Worm (Caenorhabditis elegans) whole organism, L1 larva: ENCODE results near the gene F58B4.3.

ENCODE experiments used
- C04F5.9 ChIP-seq: sonication (generic microtip); optimal IDR thresholded peaks from 2 replicates; lab custom pipeline; 2016; ENCODE audit warnings: missing genetic modification characterization, missing compliant biosample characterization
- C16A3.4 ChIP-seq: fragments of 150-350 bp; optimal IDR thresholded peaks from 2 replicates; lab custom pipeline; 2014; ENCODE audit warnings: missing biosample characterization, missing genetic modification characterization
- F16B12.6 ChIP-seq: fragments of 150-350 bp; optimal IDR thresholded peaks from 2 replicates; lab custom pipeline; 2014; ENCODE audit warnings: missing biosample characterization, missing genetic modification characterization
- alr-1 ChIP-seq: fragments of 200-800 bp; sonication (Bioruptor generic); optimal IDR thresholded peaks from 2 replicates; lab custom pipeline; 2018; ENCODE audit warnings: borderline replicate concordance, mild to moderate bottlenecking, missing genetic modification characterization, missing compliant biosample characterization
- ama-1 ChIP-seq: fragments of 150-350 bp; optimal IDR thresholded peaks from 2 replicates; lab custom pipeline; 2014
- ceh-88 ChIP-seq: fragments of 200-800 bp; sonication (Bioruptor generic); IDR thresholded peaks from 2 replicates; pipeline ENCODE4 v1.3.6; 2022; ENCODE audit warnings: missing genetic modification characterization, missing compliant biosample characterization
- dpl-1 ChIP-seq, 3 experiments: fragments of 150-350 bp in 2 of 3; sonication (generic microtip) in 1 of 3; optimal IDR thresholded peaks; 2 replicates each; lab custom pipeline; 2014 to 2017; ENCODE audit warnings: missing biosample characterization in 3 of 3, missing genetic modification characterization in 3 of 3, missing genetic modification reagents in 3 of 3
- efl-1 ChIP-seq, 4 experiments: fragments of 150-350 bp; optimal IDR thresholded peaks in 3 of 4; peaks in 1 of 4; 1 replicate in 1 of 4; 2 replicates in 3 of 4; lab custom pipeline; 2014; ENCODE audit warnings: missing biosample characterization in 2 of 4, missing genetic modification characterization in 2 of 4, missing genetic modification reagents in 2 of 4
- efl-3 ChIP-seq: fragments of 200-800 bp; sonication (Bioruptor generic); optimal IDR thresholded peaks from 2 replicates; lab custom pipeline; 2018; ENCODE audit warnings: mild to moderate bottlenecking, missing genetic modification characterization, missing compliant biosample characterization
- egl-13 ChIP-seq: sonication (generic microtip); optimal IDR thresholded peaks from 2 replicates; lab custom pipeline; 2016; ENCODE audit warnings: missing genotype, missing genetic modification reagents, missing genetic modification characterization, missing compliant biosample characterization
- elt-2 ChIP-seq: sonication (generic microtip); optimal IDR thresholded peaks from 2 replicates; lab custom pipeline; 2016; ENCODE audit warnings: missing genetic modification characterization, mild to moderate bottlenecking, inconsistent platforms, missing compliant biosample characterization, missing genetic modification reagents
- ets-5 ChIP-seq: fragments of 200-800 bp; sonication (Bioruptor generic); IDR thresholded peaks from 2 replicates; pipeline ENCODE4 v1.3.6; 2022; ENCODE audit warnings: missing genetic modification characterization, missing compliant biosample characterization
- fkh-10 ChIP-seq: sonication (generic microtip); optimal IDR thresholded peaks from 2 replicates; lab custom pipeline; 2017; ENCODE audit warnings: missing biosample characterization, missing genetic modification reagents, missing genetic modification characterization
- fkh-8 ChIP-seq: sonication (generic microtip); optimal IDR thresholded peaks from 2 replicates; lab custom pipeline; 2016; ENCODE audit warnings: mild to moderate bottlenecking, missing genetic modification characterization, missing compliant biosample characterization
- fos-1 ChIP-seq: fragments of 150-350 bp; optimal IDR thresholded peaks from 2 replicates; lab custom pipeline; 2014; ENCODE audit warnings: missing biosample characterization, missing genetic modification characterization
- jun-1 ChIP-seq: fragments of 150-350 bp; optimal IDR thresholded peaks from 2 replicates; lab custom pipeline; 2014; ENCODE audit warnings: missing biosample characterization, missing genetic modification reagents, missing genetic modification characterization
- lin-13 ChIP-seq: fragments of 150-350 bp; optimal IDR thresholded peaks from 2 replicates; lab custom pipeline; 2014; ENCODE audit warnings: missing biosample characterization, missing genetic modification reagents, missing genetic modification characterization
- lin-14 ChIP-seq: fragments of 200-800 bp; sonication (Bioruptor generic); optimal IDR thresholded peaks from 2 replicates; lab custom pipeline; 2018; ENCODE audit warnings: mild to moderate bottlenecking, missing genetic modification characterization, moderate library complexity, missing compliant biosample characterization
- lin-15B ChIP-seq: fragments of 150-350 bp; sonication (generic microtip); optimal IDR thresholded peaks from 3 replicates; lab custom pipeline; 2014; ENCODE audit warnings: missing biosample characterization, missing genetic modification characterization
- lin-35 ChIP-seq, 2 experiments: fragments of 150-350 bp; optimal IDR thresholded peaks; 2 replicates each; lab custom pipeline; 2014; ENCODE audit warnings: missing biosample characterization in 2 of 2, missing genetic modification characterization in 2 of 2, missing genetic modification reagents in 2 of 2
- lin-39 ChIP-seq: fragments of 150-350 bp; optimal IDR thresholded peaks from 2 replicates; lab custom pipeline; 2014; ENCODE audit warnings: missing biosample characterization, missing genetic modification reagents, missing genetic modification characterization
- nhr-11 ChIP-seq: fragments of 150-350 bp; optimal IDR thresholded peaks from 2 replicates; lab custom pipeline; 2014; ENCODE audit warnings: missing biosample characterization, missing genetic modification characterization
- nhr-19 ChIP-seq: fragments of 200-800 bp; sonication (Bioruptor generic); conservative IDR thresholded peaks from 2 replicates; pipeline ENCODE4 v1.3.6; 2022; ENCODE audit warnings: missing genetic modification characterization, missing compliant biosample characterization
- nhr-20 ChIP-seq: sonication (generic microtip); optimal IDR thresholded peaks from 2 replicates; lab custom pipeline; 2016; ENCODE audit warnings: mild to moderate bottlenecking, missing genetic modification characterization, missing compliant biosample characterization
- nhr-28 ChIP-seq: fragments of 150-350 bp; optimal IDR thresholded peaks from 2 replicates; lab custom pipeline; 2014; ENCODE audit warnings: missing biosample characterization, missing genetic modification characterization
- nhr-47 ChIP-seq: sonication (generic microtip); optimal IDR thresholded peaks from 2 replicates; lab custom pipeline; 2016; ENCODE audit warnings: mild to moderate bottlenecking, missing genetic modification characterization, moderate library complexity, missing compliant biosample characterization
- nhr-77 ChIP-seq: fragments of 150-350 bp; optimal IDR thresholded peaks from 2 replicates; lab custom pipeline; 2014; ENCODE audit warnings: missing biosample characterization, missing genetic modification characterization
- nhr-84 ChIP-seq: sonication (generic microtip); optimal IDR thresholded peaks from 2 replicates; lab custom pipeline; 2017; ENCODE audit warnings: missing biosample characterization, missing genetic modification characterization
- nhr-85 ChIP-seq: sonication (generic microtip); peaks from one replicate; lab custom pipeline; 2016; ENCODE audit warnings: missing genetic modification characterization, inconsistent platforms, missing compliant biosample characterization
- pag-3 ChIP-seq: sonication (generic microtip); optimal IDR thresholded peaks from 2 replicates; lab custom pipeline; 2017; ENCODE audit warnings: missing genetic modification characterization, mild to moderate bottlenecking, missing compliant biosample characterization, antibody characterized with exemption, borderline replicate concordance; ENCODE audit not compliant: insufficient read depth
- pax-3 ChIP-seq: fragments of 200-800 bp; sonication (Bioruptor generic); optimal IDR thresholded peaks from 2 replicates; lab custom pipeline; 2018; ENCODE audit warnings: mild to moderate bottlenecking, missing genetic modification characterization, moderate library complexity, missing compliant biosample characterization
- pqm-1 ChIP-seq: sonication (generic microtip); optimal IDR thresholded peaks from 3 replicates; lab custom pipeline; 2017; ENCODE audit warnings: missing biosample characterization, missing genetic modification characterization
- skn-1 ChIP-seq: fragments of 150-350 bp; optimal IDR thresholded peaks from 2 replicates; lab custom pipeline; 2014; ENCODE audit warnings: missing biosample characterization, missing genetic modification characterization
- snpc-4 ChIP-seq: fragments of 150-350 bp; optimal IDR thresholded peaks from 2 replicates; lab custom pipeline; 2014; ENCODE audit warnings: missing biosample characterization, missing genetic modification characterization
- sox-4 ChIP-seq: sonication (generic microtip); optimal IDR thresholded peaks from 2 replicates; lab custom pipeline; 2016; ENCODE audit warnings: missing genetic modification characterization, missing compliant biosample characterization
- sptf-1 ChIP-seq: fragments of 150-350 bp; optimal IDR thresholded peaks from 2 replicates; lab custom pipeline; 2014; ENCODE audit warnings: missing biosample characterization, missing genetic modification characterization
- swsn-7 ChIP-seq: sonication (generic microtip); optimal IDR thresholded peaks from 2 replicates; lab custom pipeline; 2016; ENCODE audit warnings: missing genetic modification characterization, missing compliant biosample characterization
- unc-30 ChIP-seq: sonication (generic microtip); optimal IDR thresholded peaks from 2 replicates; lab custom pipeline; 2017; ENCODE audit warnings: missing biosample characterization, missing genetic modification characterization
- unc-62 ChIP-seq: fragments of 150-350 bp; optimal IDR thresholded peaks from 2 replicates; lab custom pipeline; 2014; ENCODE audit warnings: missing biosample characterization, missing genetic modification reagents, missing genetic modification characterization
- unc-98 ChIP-seq: fragments of 200-800 bp; sonication (Bioruptor generic); IDR thresholded peaks from 2 replicates; pipeline ENCODE4 v1.3.6; 2022; ENCODE audit warnings: missing genetic modification characterization, missing compliant biosample characterization
- vab-15 ChIP-seq: sonication (generic microtip); optimal IDR thresholded peaks from 2 replicates; lab custom pipeline; 2017; ENCODE audit warnings: missing genotype, mild to moderate bottlenecking, missing genetic modification characterization, missing compliant biosample characterization
- ztf-4 ChIP-seq: fragments of 150-350 bp; optimal IDR thresholded peaks from 2 replicates; lab custom pipeline; 2014; ENCODE audit warnings: missing biosample characterization, missing genetic modification characterization

F58B4.3 gene

ce11 chrV:10940571-10940991 lies 11.0 kb downstream of the F58B4.3 start (continued):
- TF ChIP-seq egl-13 (tag; lab: Kevin White, UChicago), result no peak
- no peak for TF ChIP-seq ceh-88 (GFP tag; lab: Robert Waterston, UW)
- no peak for TF ChIP-seq F16B12.6
- no peak for TF ChIP-seq alr-1 (tag; lab: Kevin White, UChicago)
- peak; percentile 4 to 32 (median 30) for TF ChIP-seq dpl-1 (GFP tag; optimal IDR thresholded peaks at IDR 0.05; lab: Kevin White, UChicago)
- TF ChIP-seq efl-1 (optimal IDR thresholded peaks at IDR 0.05; lab: Kevin White, UChicago), result peak; percentile 38 to 67
- TF ChIP-seq efl-1 (GFP tag; optimal IDR thresholded peaks at IDR 0.05 in 1 of 2; lab: Kevin White, UChicago), result no peak
- TF ChIP-seq skn-1, result peak; percentile 66
- TF ChIP-seq C04F5.9 (tag; lab: Kevin White, UChicago), result no peak
- TF ChIP-seq jun-1 (tag; lab: Kevin White, UChicago), result peak; percentile 62
- TF ChIP-seq unc-62 (GFP tag; lab: Kevin White, UChicago), result no peak
- TF ChIP-seq nhr-28, result no peak
- TF ChIP-seq sptf-1 (tag; lab: Kevin White, UChicago), result no peak
- TF ChIP-seq nhr-85, result peak; percentile 87
- TF ChIP-seq fos-1, result peak; percentile 62
- TF ChIP-seq sox-4 (tag; lab: Kevin White, UChicago), result no peak
- peak; percentile 95 for TF ChIP-seq elt-2
- TF ChIP-seq fkh-10 (GFP tag; lab: Kevin White, UChicago), result peak; percentile 18
- TF ChIP-seq pax-3 (tag; lab: Kevin White, UChicago), result no peak
- TF ChIP-seq nhr-20 (tag; lab: Kevin White, UChicago), result peak; percentile 73
- peak; percentile 79 for TF ChIP-seq nhr-77 (tag; lab: Kevin White, UChicago)
- TF ChIP-seq fkh-8, result peak; percentile 7
- no peak for TF ChIP-seq lin-15B (tag; lab: Kevin White, UChicago)
- TF ChIP-seq snpc-4 (tag; lab: Kevin White, UChicago), result no peak
- TF ChIP-seq C16A3.4 (tag; lab: Kevin White, UChicago), result peak; percentile 62
- peak; percentile 23 for TF ChIP-seq ama-1 (lab: Kevin White, UChicago)
- TF ChIP-seq nhr-84, result no peak
- TF ChIP-seq nhr-11 (tag; lab: Kevin White, UChicago), result no peak
- peak; percentile 16 for TF ChIP-seq pqm-1 (tag; lab: Kevin White, UChicago)
- no peak for TF ChIP-seq unc-30 (tag; lab: Kevin White, UChicago)
- peak; percentile 43 to 61 for TF ChIP-seq lin-35 (GFP tag; optimal IDR thresholded peaks at IDR 0.05; lab: Kevin White, UChicago)
- TF ChIP-seq lin-14 (GFP tag; lab: Kevin White, UChicago), result peak; percentile 85
- peak; percentile 66 for TF ChIP-seq nhr-19 (GFP tag; lab: Robert Waterston, UW)
- TF ChIP-seq swsn-7 (tag; lab: Kevin White, UChicago), result peak; percentile 41
- peak; percentile 16 for TF ChIP-seq ztf-4 (tag; lab: Kevin White, UChicago)

- TF ChIP-seq egl-13 (tag; lab: Kevin White, UChicago) (no peak), efl-3 (GFP tag; lab: Kevin White, UChicago) (no peak), nhr-47 (tag; lab: Kevin White, UChicago) (no peak), nhr-85 (no peak), pag-3 (no peak), pqm-1 (tag; lab: Kevin White, UChicago) (no peak), lin-13 (GFP tag; lab: Kevin White, UChicago) (no peak), ztf-4 (tag; lab: Kevin White, UChicago) (no peak), vab-15 (tag; lab: Kevin White, UChicago) (no peak), lin-15B (tag; lab: Kevin White, UChicago) (no peak), nhr-77 (tag; lab: Kevin White, UChicago) (no peak), dpl-1 (GFP tag; optimal IDR thresholded peaks at IDR 0.05; lab: Kevin White, UChicago) (no peak), ets-5 (GFP tag; lab: Robert Waterston, UW) (no peak), unc-98 (GFP tag; lab: Robert Waterston, UW) (no peak), lin-39 (tag; lab: Kevin White, UChicago) (no peak)
- TF ChIP-seq, all 84 proteins: peak for 0
These were observed 11.5 kb downstream of the F58B4.3 start, which contains the start of gene F17C11.26 for ce11 chrV:10941150-10941549. TSS of gene F17C11.26 (plus strand) at chrV:10941450.
